Fruit fly (Drosophila melanogaster) whole organism, embryonic: ENCODE data around the gene Cngl.

ENCODE experiments used
- Adf1 ChIP-seq: fragments of 200-800 bp; sonication (Bioruptor generic); IDR thresholded peaks from 2 replicates; pipeline ENCODE4 v1.3.6; 2022; ENCODE audit warnings: missing biosample characterization, missing genetic modification characterization
- Atf3 ChIP-seq: fragments of 200-800 bp; sonication (Bioruptor generic); optimal IDR thresholded peaks from 3 replicates; lab custom pipeline; 2016; ENCODE audit warnings: missing biosample characterization, missing genetic modification characterization
- CG11695 ChIP-seq: fragments of 200-800 bp; sonication (Bioruptor generic); IDR thresholded peaks from 3 replicates; pipeline ENCODE4 v1.3.6; 2022; ENCODE audit warnings: missing biosample characterization, missing genetic modification characterization
- CG13296 ChIP-seq: fragments of 200-800 bp; sonication (Bioruptor generic); optimal IDR thresholded peaks from 3 replicates; lab custom pipeline; 2018; ENCODE audit warnings: missing biosample characterization, mild to moderate bottlenecking, missing genetic modification characterization
- CG14667 ChIP-seq: fragments of 200-800 bp; sonication (Bioruptor generic); IDR thresholded peaks from 2 replicates; pipeline ENCODE4 v1.3.6; 2022; ENCODE audit warnings: missing biosample characterization, missing genetic modification characterization
- CG15011 ChIP-seq: fragments of 200-800 bp; sonication (Bioruptor generic); optimal IDR thresholded peaks from 3 replicates; lab custom pipeline; 2018; ENCODE audit warnings: missing biosample characterization, mild to moderate bottlenecking, missing genetic modification characterization
- CG1602 ChIP-seq: fragments of 200-800 bp; sonication (Bioruptor generic); optimal IDR thresholded peaks from 3 replicates; lab custom pipeline; 2016; ENCODE audit warnings: missing biosample characterization, missing genetic modification characterization
- CG1603 ChIP-seq: fragments of 200-800 bp; sonication (Bioruptor generic); optimal IDR thresholded peaks from 2 replicates; lab custom pipeline; 2019; ENCODE audit warnings: missing biosample characterization, mild to moderate bottlenecking, missing genetic modification characterization, moderate library complexity
- CG16813 ChIP-seq: fragments of 200-800 bp; sonication (Bioruptor generic); IDR thresholded peaks from 3 replicates; pipeline ENCODE4 v1.3.6; 2022; ENCODE audit warnings: missing biosample characterization, missing genetic modification characterization; ENCODE audit not compliant: partially characterized antibody
- CG16863 ChIP-seq: fragments of 200-800 bp; sonication (Bioruptor generic); optimal IDR thresholded peaks from 3 replicates; lab custom pipeline; 2016; ENCODE audit warnings: missing biosample characterization, missing genetic modification characterization
- CG1832 ChIP-seq: fragments of 200-800 bp; sonication (Bioruptor generic); optimal IDR thresholded peaks from 2 replicates; lab custom pipeline; 2017; ENCODE audit warnings: missing biosample characterization, mild to moderate bottlenecking, missing genetic modification characterization, inconsistent platforms
- CG2116 ChIP-seq: fragments of 200-800 bp; sonication (Bioruptor generic); optimal IDR thresholded peaks from 3 replicates; lab custom pipeline; 2018; ENCODE audit warnings: missing biosample characterization, mild to moderate bottlenecking, missing genetic modification characterization
- CG2120 ChIP-seq: fragments of 200-800 bp; sonication (Bioruptor generic); optimal IDR thresholded peaks from 3 replicates; lab custom pipeline; 2016; ENCODE audit warnings: missing biosample characterization, missing genetic modification characterization
- CG2678 ChIP-seq: fragments of 200-800 bp; sonication (Bioruptor generic); optimal IDR thresholded peaks from 3 replicates; lab custom pipeline; 2019; ENCODE audit warnings: missing biosample characterization, mild to moderate bottlenecking, missing genetic modification characterization, moderate library complexity
- CG2875 ChIP-seq: fragments of 200-800 bp; sonication (Bioruptor generic); optimal IDR thresholded peaks from 2 replicates; lab custom pipeline; 2017; ENCODE audit warnings: missing biosample characterization, mild to moderate bottlenecking, missing genetic modification characterization, missing genetic modification reagents
- CG2889 ChIP-seq: fragments of 200-800 bp; sonication (Bioruptor generic); IDR thresholded peaks from 3 replicates; pipeline ENCODE4 v1.3.6; 2022; ENCODE audit warnings: missing biosample characterization, missing genetic modification characterization
- CG3163 ChIP-seq: fragments of 200-800 bp; sonication (Bioruptor generic); optimal IDR thresholded peaks from 3 replicates; lab custom pipeline; 2016; ENCODE audit warnings: missing biosample characterization, missing genetic modification characterization
- CG32772 ChIP-seq: fragments of 200-800 bp; sonication (Bioruptor generic); IDR thresholded peaks from 2 replicates; pipeline ENCODE4 v1.3.6; 2022; ENCODE audit warnings: missing biosample characterization, missing genetic modification characterization
- CG34224 ChIP-seq: fragments of 200-800 bp; sonication (Bioruptor generic); IDR thresholded peaks from 3 replicates; pipeline ENCODE4 v1.3.6; 2022; ENCODE audit warnings: missing biosample characterization, missing genetic modification characterization; ENCODE audit not compliant: partially characterized antibody
- CG3847 ChIP-seq: fragments of 200-800 bp; sonication (Bioruptor generic); IDR thresholded peaks from 2 replicates; pipeline ENCODE4 v1.3.6; 2022; ENCODE audit warnings: missing biosample characterization, missing genetic modification characterization
- CG4282 ChIP-seq: fragments of 200-800 bp; sonication (Bioruptor generic); optimal IDR thresholded peaks from 2 replicates; lab custom pipeline; 2016; ENCODE audit warnings: missing biosample characterization, missing genetic modification characterization
- CG6654 ChIP-seq: fragments of 200-800 bp; sonication (Bioruptor generic); optimal IDR thresholded peaks from 2 replicates; lab custom pipeline; 2017; ENCODE audit warnings: missing biosample characterization, mild to moderate bottlenecking, missing genetic modification characterization
- CG6813 ChIP-seq: fragments of 200-800 bp; sonication (Bioruptor generic); optimal IDR thresholded peaks from 2 replicates; lab custom pipeline; 2017; ENCODE audit warnings: missing biosample characterization, missing genetic modification characterization, mild to moderate bottlenecking, moderate library complexity, missing genetic modification reagents
- Dll ChIP-seq: fragments of 200-800 bp; sonication (Bioruptor generic); IDR thresholded peaks from 4 replicates; pipeline ENCODE4 v1.3.6; 2022; ENCODE audit warnings: missing biosample characterization, missing genetic modification characterization; ENCODE audit not compliant: partially characterized antibody
- Drgx ChIP-seq: fragments of 200-800 bp; sonication (Bioruptor generic); IDR thresholded peaks from 2 replicates; pipeline ENCODE4 v1.3.6; 2022; ENCODE audit warnings: missing biosample characterization, missing genetic modification characterization
- GATAe ChIP-seq: fragments of 200-800 bp; sonication (Bioruptor generic); conservative IDR thresholded peaks from 2 replicates; pipeline ENCODE4 v1.3.6; 2022; ENCODE audit warnings: missing biosample characterization, missing genetic modification characterization
- Gug ChIP-seq: fragments of 200-800 bp; sonication (Bioruptor generic); IDR thresholded peaks from 4 replicates; pipeline ENCODE4 v1.3.6; 2022; ENCODE audit warnings: missing biosample characterization, missing genetic modification characterization
- HLH3B ChIP-seq: fragments of 200-800 bp; sonication (Bioruptor generic); IDR thresholded peaks from 2 replicates; pipeline ENCODE4 v1.3.6; 2022; ENCODE audit warnings: missing biosample characterization, missing genetic modification characterization
- Hey ChIP-seq: fragments of 200-800 bp; sonication (Bioruptor generic); optimal IDR thresholded peaks from 3 replicates; lab custom pipeline; 2018; ENCODE audit warnings: missing biosample characterization, mild to moderate bottlenecking, missing genetic modification characterization
- Hr39 ChIP-seq: fragments of >200 bp; optimal IDR thresholded peaks from 2 replicates; lab custom pipeline; 2017
- MBD-R2 ChIP-seq: fragments of 200-800 bp; sonication (Bioruptor generic); IDR thresholded peaks from 2 replicates; pipeline ENCODE4 v1.3.6; 2022; ENCODE audit warnings: missing biosample characterization, missing genetic modification characterization
- Mad ChIP-seq: fragments of 200-800 bp; sonication (Bioruptor generic); optimal IDR thresholded peaks from 2 replicates; lab custom pipeline; 2016; ENCODE audit warnings: missing biosample characterization, missing genetic modification characterization
- PHDP ChIP-seq: fragments of 200-800 bp; sonication (Bioruptor generic); optimal IDR thresholded peaks from 3 replicates; lab custom pipeline; 2018; ENCODE audit warnings: missing biosample characterization, mild to moderate bottlenecking, missing genetic modification characterization, moderate library complexity
- Xrp1 ChIP-seq: fragments of 200-800 bp; sonication (Bioruptor generic); IDR thresholded peaks from 2 replicates; pipeline ENCODE4 v1.3.6; 2022; ENCODE audit warnings: missing biosample characterization, missing genetic modification characterization
- amos ChIP-seq: fragments of 200-800 bp; sonication (Bioruptor generic); IDR thresholded peaks from 2 replicates; pipeline ENCODE4 v1.3.6; 2022; ENCODE audit warnings: missing biosample characterization, missing genetic modification characterization; ENCODE audit not compliant: partially characterized antibody
- cas ChIP-seq: fragments of 200-800 bp; sonication (Bioruptor generic); IDR thresholded peaks from 2 replicates; pipeline ENCODE4 v1.3.6; 2022; ENCODE audit warnings: missing biosample characterization, missing genetic modification characterization
- ewg ChIP-seq: fragments of 200-800 bp; sonication (Bioruptor generic); optimal IDR thresholded peaks from 3 replicates; lab custom pipeline; 2017; ENCODE audit warnings: mild to moderate bottlenecking, missing biosample characterization, missing genetic modification reagents, missing genetic modification characterization
- fd3F ChIP-seq: fragments of 200-800 bp; sonication (Bioruptor generic); optimal IDR thresholded peaks from 2 replicates; lab custom pipeline; 2018; ENCODE audit warnings: missing biosample characterization, mild to moderate bottlenecking, missing genetic modification characterization, moderate library complexity
- fd96Cb ChIP-seq: fragments of 200-800 bp; sonication (Bioruptor generic); optimal IDR thresholded peaks from 2 replicates; lab custom pipeline; 2018; ENCODE audit warnings: missing biosample characterization, mild to moderate bottlenecking, missing genetic modification characterization, moderate library complexity
- hth ChIP-seq: fragments of >200 bp; optimal IDR thresholded peaks from 2 replicates; lab custom pipeline; 2017; ENCODE audit warnings: inconsistent platforms
- inv ChIP-seq: fragments of 200-800 bp; sonication (Bioruptor generic); IDR thresholded peaks from 2 replicates; pipeline ENCODE4 v1.3.6; 2022; ENCODE audit warnings: missing biosample characterization, missing genetic modification characterization; ENCODE audit not compliant: partially characterized antibody
- mirr ChIP-seq: fragments of 200-800 bp; sonication (Bioruptor generic); optimal IDR thresholded peaks from 3 replicates; lab custom pipeline; 2018; ENCODE audit warnings: missing biosample characterization, mild to moderate bottlenecking, missing genetic modification characterization
- nau ChIP-seq: fragments of 200-800 bp; sonication (Bioruptor generic); optimal IDR thresholded peaks from 3 replicates; lab custom pipeline; 2017; ENCODE audit warnings: missing biosample characterization, mild to moderate bottlenecking, missing genetic modification characterization, missing genetic modification reagents
- pum ChIP-seq: fragments of 200-800 bp; sonication (Bioruptor generic); optimal IDR thresholded peaks from 2 replicates; lab custom pipeline; 2016; ENCODE audit warnings: missing biosample characterization, missing genetic modification characterization
- pzg ChIP-seq: fragments of 200-800 bp; sonication (Bioruptor generic); optimal IDR thresholded peaks from 3 replicates; lab custom pipeline; 2018; ENCODE audit warnings: missing biosample characterization, mild to moderate bottlenecking, missing genetic modification characterization, moderate library complexity
- repo ChIP-seq: fragments of 200-800 bp; sonication (Bioruptor generic); optimal IDR thresholded peaks from 2 replicates; lab custom pipeline; 2016; ENCODE audit warnings: missing biosample characterization, missing genetic modification characterization
- scrt ChIP-seq: fragments of 200-800 bp; sonication (Bioruptor generic); optimal IDR thresholded peaks from 2 replicates; lab custom pipeline; 2018; ENCODE audit warnings: missing biosample characterization, mild to moderate bottlenecking, missing genetic modification characterization, moderate library complexity
- sens ChIP-seq: fragments of 200-800 bp; sonication (Bioruptor generic); peaks from one replicate; lab custom pipeline; 2016; ENCODE audit warnings: missing biosample characterization, missing genetic modification characterization
- sob ChIP-seq: fragments of 200-800 bp; sonication (Bioruptor generic); IDR thresholded peaks from 2 replicates; pipeline ENCODE4 v1.3.6; 2022; ENCODE audit warnings: missing biosample characterization, missing genetic modification characterization
- tgo ChIP-seq: fragments of 200-800 bp; sonication (Bioruptor generic); IDR thresholded peaks from 3 replicates; pipeline ENCODE4 v1.3.6; 2022; ENCODE audit warnings: missing biosample characterization, missing genetic modification characterization
- trh ChIP-seq: fragments of 200-800 bp; sonication (Bioruptor generic); optimal IDR thresholded peaks from 2 replicates; lab custom pipeline; 2016; ENCODE audit warnings: missing biosample characterization, missing genetic modification characterization
- zen2 ChIP-seq: fragments of 200-800 bp; sonication (Bioruptor generic); IDR thresholded peaks from 3 replicates; pipeline ENCODE4 v1.3.6; 2022; ENCODE audit warnings: missing biosample characterization, missing genetic modification characterization; ENCODE audit not compliant: partially characterized antibody

The Cngl gene

DNA sequence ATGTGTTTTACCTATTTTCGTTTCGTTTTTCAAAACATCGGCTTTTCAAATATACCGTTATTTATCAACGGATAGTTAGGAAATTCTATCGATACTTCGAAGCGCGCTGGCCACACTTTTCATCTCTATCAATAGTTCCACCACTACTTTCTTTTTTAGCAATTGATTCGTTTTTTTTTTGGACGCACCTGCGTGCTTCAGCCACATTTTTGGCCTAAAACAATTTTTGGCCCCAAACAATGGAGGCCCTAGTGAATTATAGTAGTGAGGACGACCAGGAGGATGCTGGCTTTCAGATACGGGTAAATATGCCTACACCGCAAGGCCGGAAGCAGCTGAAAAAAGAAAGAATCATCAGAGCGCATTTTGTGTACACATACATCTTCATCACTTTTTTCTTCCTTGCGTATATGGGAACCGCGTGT lies 41.2 kb upstream of the Cngl start, which contains the start of gene CG6340 (continued):
- TF ChIP-seq Atf3 (GFP tag; lab: Kevin White, UChicago) = no peak
- TF ChIP-seq Gug (GFP tag; lab: Robert Waterston, UW) = no peak
- TF ChIP-seq MBD-R2 (GFP tag; lab: Robert Waterston, UW) = 0 out of 2 replicates have a peak, but pooled peaks have one; percentile 27
- peak; percentile 54 for TF ChIP-seq ewg (GFP tag; lab: Kevin White, UChicago)
- TF ChIP-seq repo (GFP tag; lab: Kevin White, UChicago) = no peak
- peak; percentile 75 for TF ChIP-seq CG2116
- TF ChIP-seq CG1602 (GFP tag; lab: Kevin White, UChicago) = no peak
- no peak for TF ChIP-seq CG1832
- TF ChIP-seq pum (GFP tag; lab: Kevin White, UChicago) = no peak
- TF ChIP-seq CG16813 (GFP tag; lab: Robert Waterston, UW) = peak; percentile 76
- no peak for TF ChIP-seq CG2875 (GFP tag; lab: Kevin White, UChicago)
- TF ChIP-seq scrt = no peak
- TF ChIP-seq hth (lab: Kevin White, UChicago) = no peak
- TF ChIP-seq CG13296 (GFP tag; lab: Kevin White, UChicago) = no peak
- TF ChIP-seq CG32772 (GFP tag; lab: Robert Waterston, UW) = 0 out of 2 replicates have a peak, but pooled peaks have one; percentile 24
- TF ChIP-seq CG1603 (tag; lab: Kevin White, UChicago) = peak; percentile 40
- TF ChIP-seq Drgx (GFP tag; lab: Robert Waterston, UW) = no peak
- no peak for TF ChIP-seq PHDP (tag; lab: Kevin White, UChicago)
- no peak for TF ChIP-seq sob (GFP tag; lab: Robert Waterston, UW)
- no peak for TF ChIP-seq tgo (GFP tag; lab: Robert Waterston, UW)
- TF ChIP-seq CG15011 = no peak
- no peak for TF ChIP-seq CG6654 (GFP tag; lab: Kevin White, UChicago)
- TF ChIP-seq inv (GFP tag; lab: Robert Waterston, UW) = peak; percentile 65; the same call in 1 of the 2 replicates
- TF ChIP-seq trh = no peak
- TF ChIP-seq mirr (GFP tag; lab: Kevin White, UChicago) = no peak
- TF ChIP-seq Dll (GFP tag; lab: Robert Waterston, UW) = peak; percentile 73; the same call in 3 of the 4 replicates
- peak; percentile 65 for TF ChIP-seq sens (GFP tag; lab: Kevin White, UChicago)
- no peak for TF ChIP-seq CG4282
- no peak for TF ChIP-seq CG16863 (GFP tag; lab: Kevin White, UChicago)
- TF ChIP-seq CG3163 = no peak
- no peak for TF ChIP-seq CG2889 (GFP tag; lab: Robert Waterston, UW)
- TF ChIP-seq GATAe (GFP tag; lab: Robert Waterston, UW) = no peak
- no peak for TF ChIP-seq CG2120 (GFP tag; lab: Kevin White, UChicago)
- no peak for TF ChIP-seq fd3F
- TF ChIP-seq CG2678 (tag; lab: Kevin White, UChicago) = no peak
- no peak for TF ChIP-seq cas (GFP tag; lab: Robert Waterston, UW)
- TF ChIP-seq pzg = peak; percentile 68
- TF ChIP-seq Adf1 = no peak
- no peak for TF ChIP-seq nau (GFP tag; lab: Kevin White, UChicago)
- TF ChIP-seq Mad (GFP tag; lab: Kevin White, UChicago) = no peak
- no peak for TF ChIP-seq CG3847 (GFP tag; lab: Robert Waterston, UW)
- TF ChIP-seq Xrp1 (GFP tag; lab: Robert Waterston, UW) = no peak
- TF ChIP-seq fd96Cb (tag; lab: Kevin White, UChicago) = no peak
- no peak for TF ChIP-seq CG6813 (GFP tag; lab: Kevin White, UChicago)
- no peak for TF ChIP-seq CG14667 (GFP tag; lab: Robert Waterston, UW)
- TF ChIP-seq HLH3B = no peak
- peak; percentile 66; the same call in 2 of the 3 replicates for TF ChIP-seq zen2 (GFP tag; lab: Robert Waterston, UW)
- no peak for TF ChIP-seq CG11695 (GFP tag; lab: Robert Waterston, UW)
- peak; percentile 70 for TF ChIP-seq CG34224 (GFP tag; lab: Robert Waterston, UW)
- no peak for TF ChIP-seq Hey (tag; lab: Kevin White, UChicago)
- TF ChIP-seq amos (GFP tag; lab: Robert Waterston, UW) = peak; percentile 85
- no peak for TF ChIP-seq Hr39
